Worm (Caenorhabditis elegans): ENCODE results near the gene sams-4.
A peak's percentile ranks its signal among the peaks of the same experiment; 100 is the strongest.

- TF ChIP-seq mab-9 (GFP tag; IDR thresholded peaks at IDR 0.05) (no peak), elt-3 (tag; optimal IDR thresholded peaks at IDR 0.05) (peak in 3 of 6 experiments; percentile 32 to 71 (median 55)), pag-3 (tag; optimal IDR thresholded peaks at IDR 0.05; ENCODE audit: borderline replicate concordance, insufficient read depth) (peak; percentile 9), tbx-2 (tag; optimal IDR thresholded peaks at IDR 0.05) (peak; percentile 44), lin-39 (tag; optimal IDR thresholded peaks at IDR 0.05) (no peak), Y116A8C.19 (tag; optimal IDR thresholded peaks at IDR 0.05; ENCODE audit: borderline replicate concordance) (no peak), ztf-4 (tag; optimal IDR thresholded peaks at IDR 0.05) (no peak)
Measured at ce11 chrIV:5817459-5817858, 28.7 kb downstream of the sams-4 start.
